Fruit fly (Drosophila melanogaster) whole organism, larva: ENCODE measurements around the gene CG17549.

Source experiments
- noc ChIP-seq: fragments of 200-800 bp; sonication (Bioruptor generic); optimal IDR thresholded peaks from 3 replicates; lab custom pipeline; 2019; ENCODE audit warnings: missing biosample characterization, mild to moderate bottlenecking, missing genetic modification characterization, moderate library complexity

Gene CG17549

DNA sequence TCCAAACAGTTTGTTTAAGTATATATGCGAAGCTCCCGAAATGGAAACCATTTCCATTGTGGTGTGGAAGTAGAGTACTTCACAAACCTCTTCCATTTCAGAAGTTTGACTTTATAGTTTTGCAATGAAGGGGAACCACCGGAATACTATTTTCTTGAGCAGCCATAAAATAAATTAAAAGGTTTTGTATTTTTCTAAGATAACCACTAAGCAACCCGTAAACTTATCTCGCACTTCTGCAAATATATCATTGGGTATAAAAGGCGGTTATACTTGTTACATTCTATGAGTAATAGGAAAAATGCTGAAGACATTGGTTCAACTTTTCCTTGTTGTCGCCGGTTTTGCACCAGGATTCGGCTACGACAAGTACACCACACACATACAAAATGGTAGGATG is 28.1 kb upstream of the CG17549 start, which contains the start of gene lectin-37Da:
lectin-37Da (plus strand) TSS at position 301 of the 400 bp plus-strand sequence.
- no peak for TF ChIP-seq noc (tag; lab: Kevin White, UChicago)

DNA sequence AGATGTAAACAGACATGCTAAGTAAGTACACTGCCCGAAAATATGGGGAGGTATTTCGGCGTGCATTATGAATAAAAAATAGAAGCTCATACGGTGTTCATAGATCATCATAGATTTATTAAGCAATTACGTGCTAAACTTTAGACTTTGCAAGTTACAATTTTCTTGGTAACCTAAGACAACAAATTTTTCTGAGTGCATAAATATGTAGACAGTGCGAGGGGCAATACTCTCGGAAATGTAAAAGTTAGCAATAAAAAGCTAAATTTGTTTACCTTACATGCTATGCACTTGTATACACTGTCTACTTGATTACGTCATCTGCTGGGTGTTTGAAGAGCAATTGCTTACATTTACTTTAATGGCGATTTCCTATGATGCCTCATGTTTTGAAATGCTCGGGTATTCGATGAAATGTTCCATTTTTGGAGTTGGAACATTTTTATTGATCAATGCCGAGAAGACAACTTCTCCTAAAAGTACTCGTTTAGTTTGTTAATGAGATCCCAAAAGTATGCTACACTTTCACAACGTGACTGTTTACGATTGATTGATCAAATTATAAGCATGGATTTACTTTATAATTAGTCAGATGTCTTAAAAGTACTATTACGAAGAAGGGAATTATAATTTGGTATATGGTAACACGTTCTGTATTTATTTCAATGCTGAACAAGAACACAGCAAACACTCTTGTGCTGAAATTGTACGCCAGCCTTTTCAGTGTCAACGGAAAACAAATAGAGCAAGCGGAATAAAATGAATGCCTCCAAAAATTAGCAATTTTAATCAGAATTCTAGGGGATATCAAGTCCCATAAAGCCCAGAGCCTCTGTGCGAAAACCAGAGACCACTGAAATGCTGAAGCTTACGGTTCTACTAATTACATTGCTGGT is 27.0 kb upstream of the CG17549 start, which contains the start of gene Lectin-galC1:
Lectin-galC1 (plus strand) TSS at position 846 of the 896 bp plus-strand sequence.
- no peak for TF ChIP-seq noc (tag; lab: Kevin White, UChicago)

DNA sequence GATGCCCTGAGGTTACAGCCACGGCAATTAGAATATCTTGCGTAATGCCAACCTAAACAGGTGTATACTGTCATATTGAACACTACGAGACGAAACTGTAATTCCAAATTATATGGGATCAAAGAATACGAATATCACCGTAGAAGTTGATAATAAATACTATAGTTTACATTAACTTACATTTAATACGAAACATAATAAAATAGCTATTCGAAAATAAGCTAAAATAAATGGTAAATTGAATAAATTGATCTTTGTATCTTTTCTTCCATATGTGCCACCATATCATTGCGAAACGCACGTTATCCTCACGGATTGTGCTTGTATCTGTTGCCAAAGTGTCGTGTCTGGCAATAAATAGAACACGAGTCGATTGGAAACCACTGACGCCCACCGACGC is 26.0 kb upstream of the CG17549 start:
- no peak for TF ChIP-seq noc (tag; lab: Kevin White, UChicago)

DNA sequence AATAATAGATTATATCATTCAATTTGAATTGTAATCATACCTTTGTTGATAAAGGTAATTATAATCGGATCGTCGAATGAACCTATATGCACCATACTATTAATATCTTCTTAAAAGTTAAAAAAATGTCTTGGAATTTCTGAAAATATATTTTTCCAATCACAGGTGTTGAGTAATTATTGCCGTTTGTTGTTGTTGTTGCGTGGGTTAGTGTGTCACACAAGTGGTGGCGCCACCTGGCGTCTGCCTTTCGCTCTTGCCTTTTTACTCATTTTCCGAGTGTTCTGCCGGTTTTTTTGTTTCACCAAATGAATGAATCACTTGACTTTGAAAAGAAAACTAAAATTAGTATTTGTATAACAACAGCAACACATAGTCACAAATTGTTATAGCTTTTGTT is 25.3 kb upstream of the CG17549 start:
- no peak for TF ChIP-seq noc (tag; lab: Kevin White, UChicago)

DNA sequence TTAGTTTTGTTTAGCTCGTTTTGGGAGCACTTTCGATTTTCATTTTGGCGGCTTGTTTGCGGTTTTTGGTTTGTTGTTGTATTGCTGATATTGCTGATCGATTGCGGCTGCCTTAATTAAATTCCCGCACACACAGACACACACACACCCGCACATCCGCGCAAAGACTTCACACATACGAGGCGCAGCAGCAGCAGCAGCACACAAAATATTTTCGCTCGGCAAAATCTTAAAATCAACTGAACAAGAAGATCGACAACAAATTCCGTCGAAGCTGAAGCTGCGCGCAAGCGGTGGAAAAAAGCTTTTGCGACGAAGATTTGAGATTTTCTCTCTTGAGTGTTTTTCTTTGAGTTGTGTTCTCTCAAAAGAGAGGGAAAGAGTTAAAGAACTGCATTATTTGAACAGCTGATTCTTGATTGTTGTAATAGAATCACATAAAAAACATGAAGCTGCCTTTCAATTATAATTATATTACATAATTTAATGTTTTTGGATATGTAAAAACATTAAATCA is 24.4 kb upstream of the CG17549 start:
- no peak for TF ChIP-seq noc (tag; lab: Kevin White, UChicago)

DNA sequence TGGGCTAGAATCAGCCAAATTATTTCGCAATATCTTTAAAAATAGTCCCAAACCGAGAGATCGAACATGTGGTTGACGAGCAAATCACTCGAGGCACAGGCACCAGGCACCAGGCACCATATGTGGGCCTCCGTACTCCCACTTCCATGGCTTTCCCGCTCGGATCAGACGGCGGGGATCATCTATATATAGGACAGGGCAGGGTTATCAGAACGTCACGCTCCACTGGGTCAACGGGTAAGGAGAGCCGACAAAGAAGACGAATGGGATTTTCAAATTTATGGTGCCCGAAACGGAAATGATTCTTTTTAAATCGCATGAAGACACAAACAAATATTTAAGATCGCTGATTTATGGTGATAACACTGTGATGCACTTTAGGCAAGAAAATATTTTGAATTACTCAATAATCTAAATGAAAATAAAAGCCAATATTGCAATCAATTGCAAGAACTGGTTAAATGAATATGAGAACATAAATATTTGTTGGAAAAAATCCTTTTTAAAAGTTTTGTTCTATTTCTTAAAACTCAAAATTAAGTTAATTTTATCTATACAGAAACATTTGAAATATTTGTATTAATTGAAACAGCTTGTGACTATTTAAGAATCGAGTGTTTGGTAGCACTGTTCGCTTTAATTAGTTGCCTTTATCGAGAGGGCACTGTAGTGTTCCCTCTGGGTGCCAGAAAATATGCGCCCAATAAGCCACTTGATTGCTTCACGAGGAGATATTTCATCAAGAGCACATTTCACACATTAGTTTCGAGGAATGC is 23.4 kb upstream of the CG17549 start:
- TF ChIP-seq noc (tag; lab: Kevin White, UChicago) = no peak

DNA sequence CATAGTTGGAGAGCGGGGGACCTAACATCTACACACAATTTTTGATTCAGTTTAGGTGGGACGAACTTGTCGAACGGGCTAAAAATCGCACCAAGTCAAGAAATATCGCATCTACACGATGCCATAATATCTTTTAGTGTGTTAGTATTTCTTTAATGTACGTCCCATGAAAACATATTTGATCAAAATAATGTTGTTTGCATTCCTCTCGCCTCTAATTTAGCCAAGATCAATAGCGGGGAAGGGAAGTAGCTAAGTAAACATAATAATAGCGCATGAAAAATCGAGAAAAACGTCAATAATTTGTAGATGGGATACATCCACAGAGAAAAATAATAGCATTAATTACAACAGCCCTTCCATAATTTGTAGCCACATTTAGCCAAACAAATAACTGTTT is 22.1 kb upstream of the CG17549 start:
- no peak for TF ChIP-seq noc (tag; lab: Kevin White, UChicago)

DNA sequence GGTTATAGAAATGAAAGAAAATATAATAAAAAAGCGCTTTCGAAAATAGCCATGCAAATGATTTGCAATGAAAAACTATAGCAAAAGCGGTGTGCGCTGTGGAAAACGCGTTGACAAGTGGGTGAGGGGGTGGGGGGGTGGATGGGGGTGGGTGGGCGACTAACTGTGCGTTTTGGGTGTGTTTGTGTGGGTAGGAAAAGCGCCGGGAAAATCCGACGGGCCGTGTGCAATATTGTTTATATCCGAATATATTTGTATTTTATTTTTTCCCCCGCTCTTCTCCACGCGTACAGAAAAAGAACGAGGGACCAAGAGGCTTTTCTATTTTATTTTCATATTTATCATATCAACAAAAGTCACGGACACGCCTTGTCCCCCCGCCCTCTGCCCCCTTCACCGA is 16.5 kb upstream of the CG17549 start:
- no peak for TF ChIP-seq noc (tag; lab: Kevin White, UChicago)

DNA sequence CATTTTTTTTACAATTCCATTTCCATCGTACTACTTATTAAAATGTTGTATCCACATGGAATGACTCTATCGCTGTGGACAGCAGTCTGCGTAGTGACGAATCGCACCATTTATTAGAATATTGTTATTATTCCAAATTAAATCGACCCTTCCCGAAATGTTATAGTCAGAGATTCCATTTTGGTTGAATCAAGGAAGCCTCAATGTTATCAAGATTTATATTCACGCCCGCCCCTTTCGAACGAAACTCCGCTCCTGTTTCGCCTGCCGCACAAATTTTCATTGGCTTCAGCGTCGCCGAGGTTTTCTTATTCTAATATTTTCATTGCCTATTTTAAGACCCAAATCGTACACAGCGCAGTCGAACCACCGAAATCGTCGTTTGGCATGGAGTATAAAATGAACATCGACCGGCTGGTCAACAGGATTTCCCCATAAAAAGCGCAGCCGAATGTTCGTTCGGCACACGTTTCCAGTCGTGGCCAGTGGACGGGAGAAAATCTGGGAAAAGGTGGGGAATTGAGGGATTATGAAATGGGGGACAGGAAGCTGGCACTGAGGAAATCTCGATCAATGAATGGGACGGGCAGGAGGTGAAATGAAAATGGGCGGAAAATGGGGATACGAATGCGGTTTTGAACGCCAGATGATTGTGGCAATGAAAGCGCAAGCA is 15.9 kb upstream of the CG17549 start:
- TF ChIP-seq noc (tag; lab: Kevin White, UChicago) = no peak

DNA sequence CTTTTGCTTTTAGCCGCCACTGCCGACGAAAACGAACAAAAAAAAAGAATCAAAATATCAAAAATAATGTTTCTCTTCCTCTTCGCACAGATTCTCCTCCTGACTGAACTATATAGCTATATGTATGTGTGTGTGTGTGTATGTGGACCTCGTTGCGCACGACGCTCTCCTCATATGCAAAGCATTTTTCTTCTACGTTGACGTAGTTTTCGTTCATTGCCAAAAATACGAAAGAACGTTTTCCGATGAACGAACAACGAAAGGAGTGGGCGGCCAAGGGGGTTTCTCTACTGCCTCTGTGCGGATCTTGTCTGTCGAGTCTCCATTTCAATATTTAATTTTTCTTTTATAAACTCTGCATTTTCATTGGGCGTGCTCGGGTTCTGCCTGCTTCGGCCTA is 14.9 kb upstream of the CG17549 start:
- no peak for TF ChIP-seq noc (tag; lab: Kevin White, UChicago)

DNA sequence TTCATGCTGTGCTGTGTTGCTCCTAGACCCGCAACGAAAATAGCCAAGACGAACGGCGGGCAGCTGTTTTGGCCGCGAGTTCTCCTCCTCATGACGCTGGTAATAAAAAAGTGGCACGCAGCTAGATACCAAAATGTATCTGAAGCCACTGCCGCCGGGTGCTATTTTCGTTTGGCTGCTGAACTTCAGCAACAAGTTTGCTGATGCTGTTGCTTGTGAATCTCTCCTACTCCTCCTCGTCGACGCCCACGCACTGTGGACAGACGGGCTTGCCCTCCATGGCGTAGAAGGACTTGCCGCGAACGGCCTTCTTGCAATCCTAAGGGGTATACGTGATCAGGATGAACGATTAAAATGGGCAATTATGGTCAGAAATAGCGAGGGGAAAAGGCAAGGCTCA is 13.5 kb upstream of the CG17549 start:
- no peak for TF ChIP-seq noc (tag; lab: Kevin White, UChicago)

DNA sequence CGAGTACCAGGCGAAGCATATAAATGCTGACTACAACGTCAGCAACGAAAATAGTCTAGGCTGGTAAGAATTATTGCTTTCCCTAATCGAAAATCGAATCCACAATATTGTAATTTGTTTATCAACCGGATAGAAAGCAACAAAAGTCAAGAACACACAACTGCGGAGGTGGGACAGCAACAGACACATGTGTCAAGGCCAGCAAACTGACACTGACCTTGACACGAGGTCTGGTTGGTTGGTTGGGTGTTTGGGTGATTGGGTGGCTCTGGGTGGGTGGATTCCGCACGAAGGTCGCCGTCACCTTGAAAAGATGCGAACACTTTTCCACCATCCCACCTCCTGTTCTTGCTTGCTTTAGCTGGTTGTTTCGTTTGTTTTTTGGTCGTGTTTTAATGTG is 12.8 kb upstream of the CG17549 start:
- TF ChIP-seq noc (tag; lab: Kevin White, UChicago) = no peak

DNA sequence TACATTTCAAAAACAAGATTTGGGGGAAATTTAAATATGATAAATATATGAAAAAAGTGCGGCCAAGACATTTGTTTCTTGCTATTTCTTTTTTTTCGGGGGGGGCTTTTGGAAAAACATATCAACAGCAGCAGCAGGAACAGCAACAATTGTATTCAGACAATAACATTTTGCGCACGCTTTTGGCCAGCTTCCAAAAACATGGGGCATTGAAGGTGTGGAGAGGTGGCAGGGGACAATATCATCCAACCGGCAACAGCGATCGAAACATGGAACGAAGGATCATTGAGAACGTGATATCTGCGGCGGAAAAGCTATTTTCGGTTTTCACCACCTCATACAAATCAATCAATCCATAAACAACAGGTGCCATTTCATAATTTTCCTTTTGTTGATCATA is 12.0 kb upstream of the CG17549 start:
- no peak for TF ChIP-seq noc (tag; lab: Kevin White, UChicago)

DNA sequence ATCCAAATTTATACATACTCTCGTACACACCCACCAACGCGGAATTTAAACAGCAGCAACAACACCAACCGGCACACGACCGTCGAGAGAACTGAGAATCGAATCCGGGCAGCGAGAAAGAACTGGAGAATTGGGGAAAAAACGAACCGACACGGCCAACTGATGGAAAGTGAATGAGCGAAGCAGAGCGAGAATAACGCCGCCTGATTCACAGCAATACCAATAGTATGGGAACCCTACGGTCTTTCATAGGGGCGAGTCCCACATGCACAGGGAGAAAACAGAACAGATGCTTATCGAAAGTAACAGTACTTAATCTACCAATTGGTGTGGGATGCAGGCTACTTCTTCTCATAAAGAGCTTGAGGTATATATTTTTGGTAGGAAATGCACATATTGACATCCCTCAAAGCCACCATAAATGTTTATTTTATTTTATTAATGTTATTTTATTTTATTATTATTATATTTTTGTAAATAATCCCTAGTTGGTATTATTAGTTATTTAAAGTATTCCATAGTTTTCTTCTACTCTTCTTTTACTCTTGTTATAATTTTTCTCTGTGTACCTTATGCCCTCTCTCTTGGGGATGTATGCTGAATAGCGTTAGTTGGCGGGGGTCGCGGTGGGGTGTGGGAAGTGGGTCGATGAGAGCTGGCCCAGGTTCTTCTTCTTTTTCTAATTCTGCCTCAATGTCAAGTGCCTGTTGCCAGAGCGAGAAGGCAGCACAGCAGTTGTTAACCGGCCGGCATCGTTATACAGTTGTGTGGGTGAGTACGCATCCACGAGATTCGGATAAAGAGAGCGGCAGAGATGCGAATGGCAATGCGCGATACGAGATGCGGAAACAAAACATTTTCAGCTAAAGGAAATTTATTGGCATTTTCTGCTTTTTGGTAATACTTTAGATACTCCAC is 8.7 kb upstream of the CG17549 start, which contains the start of gene CG17544:
CG17544 (minus strand) TSS at position 177 of the 918 bp plus-strand sequence.
- TF ChIP-seq noc (tag; lab: Kevin White, UChicago) = peak; percentile 76
